Worm (Caenorhabditis elegans) whole organism, midembryonic: ENCODE results near the gene Y39A1A.18.

Experiments
- cog-1 ChIP-seq: sonication (generic microtip); optimal IDR thresholded peaks from 2 replicates; lab custom pipeline; 2016; ENCODE audit warnings: missing genetic modification characterization, missing compliant biosample characterization
- med-1 ChIP-seq: sonication (generic microtip); optimal IDR thresholded peaks from 2 replicates; lab custom pipeline; 2017; ENCODE audit warnings: missing genetic modification characterization, mild to moderate bottlenecking, missing compliant biosample characterization, antibody characterized with exemption, missing genetic modification reagents; ENCODE audit not compliant: insufficient read depth
- tab-1 ChIP-seq: fragments of 200-800 bp; sonication (Bioruptor generic); IDR thresholded peaks from 2 replicates; pipeline ENCODE4 v1.3.6; 2022; ENCODE audit warnings: missing genetic modification characterization, missing compliant biosample characterization
- ztf-23 ChIP-seq: fragments of 200-800 bp; sonication (Bioruptor generic); IDR thresholded peaks from 2 replicates; pipeline ENCODE4 v1.3.6; 2022; ENCODE audit warnings: missing genetic modification reagents, missing genetic modification characterization, missing compliant biosample characterization
- ztf-29 ChIP-seq: fragments of 200-800 bp; sonication (Bioruptor generic); IDR thresholded peaks from 2 replicates; pipeline ENCODE4 v1.3.6; 2022; ENCODE audit warnings: missing genetic modification reagents, missing genetic modification characterization, missing compliant biosample characterization

DNA sequence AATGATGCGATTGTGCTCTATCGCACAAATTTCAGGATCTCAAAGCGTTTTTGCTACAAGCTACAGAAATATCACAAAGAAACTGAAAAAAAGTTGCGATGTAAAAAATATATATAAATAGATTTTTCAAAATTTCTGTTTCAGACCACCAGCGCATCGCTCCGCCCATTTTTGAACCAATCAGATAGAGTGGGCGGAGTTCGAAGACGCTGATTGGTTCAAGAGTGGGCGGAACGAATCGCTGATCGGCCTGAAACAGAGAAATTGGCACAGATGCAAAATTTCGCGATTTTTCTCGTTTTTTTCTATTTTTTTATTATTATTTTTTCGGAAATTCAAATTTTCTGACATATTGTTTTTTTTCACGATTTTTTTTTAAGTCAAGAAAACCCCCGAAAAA is 8.5 kb upstream of the Y39A1A.18 start:
- TF ChIP-seq tab-1 (GFP tag; lab: Robert Waterston, UW), result no peak
- no peak for TF ChIP-seq ztf-29 (GFP tag; lab: Robert Waterston, UW)
- TF ChIP-seq ztf-23 (GFP tag; lab: Robert Waterston, UW), result no peak
- TF ChIP-seq cog-1 (tag; lab: Kevin White, UChicago), result no peak
- TF ChIP-seq med-1 (GFP tag; lab: Kevin White, UChicago), result no peak
